Worm (Caenorhabditis elegans): ENCODE measurements around the gene nhr-177.

ce11 chrV:1629329-1629728 is 19.3 kb downstream of the nhr-177 start, which contains the start of gene nhr-238:
- TF ChIP-seq ama-1 (optimal IDR thresholded peaks at IDR 0.05) = no peak
- TF ChIP-seq ceh-36 (tag; optimal IDR thresholded peaks at IDR 0.05) = no peak
